Worm (Caenorhabditis elegans): ENCODE data around the gene F15H10.7.

ce11 chrV:10360186-10360585 is 46.0 kb downstream of the F15H10.7 start:
- TF ChIP-seq ama-1 (optimal IDR thresholded peaks at IDR 0.05): no peak
- TF ChIP-seq ceh-2 (tag; optimal IDR thresholded peaks at IDR 0.05): no peak
- no peak for TF ChIP-seq nfya-1 (tag; optimal IDR thresholded peaks at IDR 0.05)
- no peak for TF ChIP-seq ceh-6 (GFP tag; optimal IDR thresholded peaks at IDR 0.05)
- no peak for TF ChIP-seq tbx-2 (tag; optimal IDR thresholded peaks at IDR 0.05)
- no peak for TF ChIP-seq syd-9 (tag; optimal IDR thresholded peaks at IDR 0.05)
- TF ChIP-seq elt-2 (tag; optimal IDR thresholded peaks at IDR 0.05): no peak
